Fruit fly (Drosophila melanogaster): ENCODE measurements around the gene hoe1.

Gene hoe1

dm6 chr2L:4883023-4883392 is 49.2 kb downstream of the hoe1 start, which contains the start of the genes Cf2 and CG3008 (continued):
- TF ChIP-seq knrl (GFP tag; IDR thresholded peaks at IDR 0.05; ENCODE audit: partially characterized antibody) (peak; percentile 90), zen2 (GFP tag; IDR thresholded peaks at IDR 0.05; ENCODE audit: partially characterized antibody) (peak; percentile 62; the same call in 1 of the 3 replicates), hb (GFP tag; IDR thresholded peaks at IDR 0.05; ENCODE audit: partially characterized antibody) (peak; percentile 88), HLH3B (GFP tag; IDR thresholded peaks at IDR 0.05) (no peak), Atf6 (GFP tag; IDR thresholded peaks at IDR 0.05) (no peak), Bgb (GFP tag; IDR thresholded peaks at IDR 0.05; ENCODE audit: partially characterized antibody) (peak; percentile 87), CG31365 (tag; optimal IDR thresholded peaks at IDR 0.05) (no peak), CG2120 (GFP tag; optimal IDR thresholded peaks at IDR 0.05) (peak; percentile 1), pzg (GFP tag; optimal IDR thresholded peaks at IDR 0.05) (peak; percentile 78), Elba2 (GFP tag; optimal IDR thresholded peaks at IDR 0.05) (peak; percentile 45), CG1603 (tag; optimal IDR thresholded peaks at IDR 0.05) (no peak), nmo (GFP tag; optimal IDR thresholded peaks at IDR 0.05) (peak; percentile 57), CG33213 (GFP tag; optimal IDR thresholded peaks at IDR 0.05) (peak; percentile 8), pros (GFP tag; optimal IDR thresholded peaks at IDR 0.05) (no peak), Sin3A (optimal IDR thresholded peaks at IDR 0.05) (peak; percentile 70), Six4 (GFP tag; optimal IDR thresholded peaks at IDR 0.05) (no peak), sug (tag; optimal IDR thresholded peaks at IDR 0.05) (peak; percentile 1), CG4424 (GFP tag; optimal IDR thresholded peaks at IDR 0.05) (peak; percentile 3), seq (GFP tag; IDR thresholded peaks at IDR 0.05) (no peak), CG2116 (GFP tag; optimal IDR thresholded peaks at IDR 0.05) (peak; percentile 87), Doc3 (GFP tag; IDR thresholded peaks at IDR 0.05; ENCODE audit: partially characterized antibody) (peak; percentile 79), Opbp (GFP tag; IDR thresholded peaks at IDR 0.05; ENCODE audit: partially characterized antibody) (peak; percentile 72), CG14667 (GFP tag; IDR thresholded peaks at IDR 0.05) (no peak), CG12659 (GFP tag; optimal IDR thresholded peaks at IDR 0.05) (peak; percentile 65), CG4360 (GFP tag; IDR thresholded peaks at IDR 0.05) (peak; percentile 60; the same call in 1 of the 2 replicates)

- no peak for TF ChIP-seq hbn (GFP tag; IDR thresholded peaks at IDR 0.05; ENCODE audit: partially characterized antibody)
- peak; percentile 60 for TF ChIP-seq MESR4 (GFP tag; optimal IDR thresholded peaks at IDR 0.05)
- no peak for TF ChIP-seq sisA (GFP tag; IDR thresholded peaks at IDR 0.05)
- no peak for TF ChIP-seq CG17328 (GFP tag; IDR thresholded peaks at IDR 0.05)
- no peak for TF ChIP-seq CG16815 (GFP tag; optimal IDR thresholded peaks at IDR 0.05)
- no peak for TF ChIP-seq Bteb2 (GFP tag; optimal IDR thresholded peaks at IDR 0.05)
- TF ChIP-seq jumu (GFP tag; optimal IDR thresholded peaks at IDR 0.05): no peak
- no peak for TF ChIP-seq lmd (GFP tag; IDR thresholded peaks at IDR 0.05)
- no peak for TF ChIP-seq Nf-YB (GFP tag; optimal IDR thresholded peaks at IDR 0.05)
- TF ChIP-seq HLH3B (GFP tag; IDR thresholded peaks at IDR 0.05): no peak
- no peak for TF ChIP-seq Med (GFP tag)
- no peak for TF ChIP-seq CG3847 (GFP tag; IDR thresholded peaks at IDR 0.05)
- TF ChIP-seq cg (GFP tag; optimal IDR thresholded peaks at IDR 0.05): peak; percentile 11
- TF ChIP-seq ERR (GFP tag; optimal IDR thresholded peaks at IDR 0.05): peak; percentile 33
- TF ChIP-seq CG14050 (GFP tag; IDR thresholded peaks at IDR 0.05): no peak
- no peak for TF ChIP-seq B-H2 (GFP tag; optimal IDR thresholded peaks at IDR 0.05)
- no peak for TF ChIP-seq prd (optimal IDR thresholded peaks at IDR 0.05)
- no peak for TF ChIP-seq prd (GFP tag; IDR thresholded peaks at IDR 0.05)
- TF ChIP-seq Xrp1 (GFP tag; IDR thresholded peaks at IDR 0.05): no peak
- peak in 1 of 2 experiments; percentile 27 for TF ChIP-seq bsh (GFP tag; optimal IDR thresholded peaks at IDR 0.05)
- TF ChIP-seq Trl (optimal IDR thresholded peaks at IDR 0.05): no peak
- TF ChIP-seq Trl (GFP tag; optimal IDR thresholded peaks at IDR 0.05): no peak
- no peak for TF ChIP-seq Dip3 (GFP tag; optimal IDR thresholded peaks at IDR 0.05)
- TF ChIP-seq Dref (GFP tag; IDR thresholded peaks at IDR 0.05): no peak
- no peak for TF ChIP-seq pnt (GFP tag; optimal IDR thresholded peaks at IDR 0.05)
- TF ChIP-seq z (GFP tag; IDR thresholded peaks at IDR 0.05): no peak
- no peak for TF ChIP-seq CG11247 (GFP tag; IDR thresholded peaks at IDR 0.05)
Measured at dm6 chr2L:4882131-4883022, 49.8 kb downstream of the hoe1 start.

Measured in whole organism, embryonic.